Fruit fly (Drosophila melanogaster): Measurements from ENCODE around the gene CG8773.

- TF ChIP-seq CG1621 (tag; optimal IDR thresholded peaks at IDR 0.05) (no peak), CG6163 (GFP tag; IDR thresholded peaks at IDR 0.05) (no peak), Blimp-1 (GFP tag; optimal IDR thresholded peaks at IDR 0.05) (no peak), CG8319 (GFP tag; optimal IDR thresholded peaks at IDR 0.05) (no peak), OdsH (GFP tag; optimal IDR thresholded peaks at IDR 0.05) (no peak), Smox (GFP tag; optimal IDR thresholded peaks at IDR 0.05) (no peak), Eip93F (GFP tag; optimal IDR thresholded peaks at IDR 0.05) (no peak), Gug (GFP tag; IDR thresholded peaks at IDR 0.05) (no peak), fd59A (GFP tag; optimal IDR thresholded peaks at IDR 0.05) (no peak), eg (GFP tag; IDR thresholded peaks at IDR 0.05) (no peak), pdm3 (GFP tag; optimal IDR thresholded peaks at IDR 0.05) (no peak)
Measured at dm6 chr3R:13290329-13290728, 4.2 kb upstream of the CG8773 start, which contains the start of gene Osi22.

Measured in whole organism, prepupa.